Worm (Caenorhabditis elegans): Measurements from ENCODE around the gene C14A6.3.
"Not testable (repeated sequence)": the region's sequence is repeated elsewhere in the genome, so short reads cannot be mapped to it uniquely, and the experiment has no call there.

ce11 chrV:18129663-18130272 lies 16.4 kb upstream of the C14A6.3 start:
- TF ChIP-seq lin-15B (tag; optimal IDR thresholded peaks at IDR 0.05); ces-1 (GFP tag; optimal IDR thresholded peaks at IDR 0.05); nhr-10 (tag; optimal IDR thresholded peaks at IDR 0.05): not testable (repeated sequence)
